Worm (Caenorhabditis elegans) whole organism, L4 larva: ENCODE measurements around the gene faah-1.

Source experiments
- T20F7.1 ChIP-seq: fragments of 200-800 bp; sonication (Bioruptor generic); optimal IDR thresholded peaks from 2 replicates; lab custom pipeline; 2018; ENCODE audit warnings: mild to moderate bottlenecking, missing genetic modification characterization, missing compliant biosample characterization
- Y105C5A.15 ChIP-seq: fragments of 200-800 bp; sonication (Bioruptor generic); IDR thresholded peaks from 2 replicates; pipeline ENCODE4 v1.3.6; 2022; ENCODE audit warnings: missing genetic modification characterization, missing compliant biosample characterization
- Y5F2A.4 ChIP-seq: fragments of 200-800 bp; sonication (Bioruptor generic); optimal IDR thresholded peaks from 2 replicates; lab custom pipeline; 2018; ENCODE audit warnings: mild to moderate bottlenecking, missing genetic modification characterization, missing compliant biosample characterization
- aha-1 ChIP-seq: fragments of 150-350 bp; peaks from one replicate; lab custom pipeline; 2014; ENCODE audit warnings: missing biosample characterization, missing genetic modification characterization
- ama-1 ChIP-seq: fragments of 150-350 bp; optimal IDR thresholded peaks from 2 replicates; lab custom pipeline; 2014; ENCODE audit warnings: inconsistent platforms, mixed read lengths
- cey-2 ChIP-seq: sonication (generic microtip); optimal IDR thresholded peaks from 3 replicates; lab custom pipeline; 2017; ENCODE audit warnings: missing genetic modification characterization, mild to moderate bottlenecking, missing compliant biosample characterization, antibody characterized with exemption, borderline replicate concordance; ENCODE audit not compliant: insufficient read depth
- daf-16 ChIP-seq, 3 experiments: sonication (generic microtip); optimal IDR thresholded peaks; 2 replicates each; lab custom pipeline; 2016 to 2017; ENCODE audit warnings: missing genetic modification characterization in 3 of 3, missing genetic modification reagents in 3 of 3, mild to moderate bottlenecking in 2 of 3, missing compliant biosample characterization in 2 of 3, missing biosample characterization in 1 of 3, moderate library complexity in 1 of 3
- daf-8 ChIP-seq: fragments of 200-800 bp; sonication (Bioruptor generic); IDR thresholded peaks from 2 replicates; pipeline ENCODE4 v1.3.6; 2022; ENCODE audit warnings: missing genetic modification characterization, missing compliant biosample characterization
- dmd-6 ChIP-seq: fragments of 200-800 bp; sonication (Bioruptor generic); IDR thresholded peaks from 2 replicates; pipeline ENCODE4 v1.3.6; 2022; ENCODE audit warnings: missing genetic modification reagents, missing genetic modification characterization, missing compliant biosample characterization
- dmd-8 ChIP-seq: fragments of 200-800 bp; sonication (Bioruptor generic); IDR thresholded peaks from 2 replicates; pipeline ENCODE4 v1.3.6; 2022; ENCODE audit warnings: missing genetic modification characterization, missing compliant biosample characterization
- dmd-9 ChIP-seq: fragments of 200-800 bp; sonication (Bioruptor generic); IDR thresholded peaks from 2 replicates; pipeline ENCODE4 v1.3.6; 2022; ENCODE audit warnings: missing genetic modification reagents, missing genetic modification characterization, missing compliant biosample characterization
- dpl-1 ChIP-seq: fragments of 150-350 bp; optimal IDR thresholded peaks from 2 replicates; lab custom pipeline; 2014; ENCODE audit warnings: missing biosample characterization, missing genetic modification reagents, missing genetic modification characterization
- duxl-1 ChIP-seq: sonication (generic microtip); optimal IDR thresholded peaks from 2 replicates; lab custom pipeline; 2016; ENCODE audit warnings: mild to moderate bottlenecking, missing genetic modification characterization, moderate library complexity, missing compliant biosample characterization; ENCODE audit not compliant: poor library complexity
- dve-1 ChIP-seq: sonication (generic microtip); optimal IDR thresholded peaks from 2 replicates; lab custom pipeline; 2017; ENCODE audit warnings: antibody characterized with exemption, mild to moderate bottlenecking, missing genetic modification characterization, missing compliant biosample characterization; ENCODE audit not compliant: insufficient read depth
- fos-1 ChIP-seq: fragments of 150-350 bp; optimal IDR thresholded peaks from 2 replicates; lab custom pipeline; 2014; ENCODE audit warnings: missing biosample characterization, missing genetic modification characterization
- hif-1 ChIP-seq, 2 experiments: sonication (generic microtip); optimal IDR thresholded peaks; 2 replicates each; lab custom pipeline; 2016 to 2017; ENCODE audit warnings: missing compliant biosample characterization in 2 of 2, missing genetic modification characterization in 2 of 2, missing genetic modification reagents in 2 of 2, missing genotype in 2 of 2, mild to moderate bottlenecking in 1 of 2
- hlh-11 ChIP-seq: fragments of 200-800 bp; sonication (Bioruptor generic); optimal IDR thresholded peaks from 2 replicates; lab custom pipeline; 2018; ENCODE audit warnings: mild to moderate bottlenecking, missing genetic modification characterization, missing compliant biosample characterization
- hlh-30 ChIP-seq: sonication (generic microtip); optimal IDR thresholded peaks from 2 replicates; lab custom pipeline; 2017; ENCODE audit warnings: antibody characterized with exemption, mild to moderate bottlenecking, missing genetic modification characterization, missing compliant biosample characterization; ENCODE audit not compliant: insufficient read depth
- hmg-1.1 ChIP-seq: fragments of 200-800 bp; sonication (Bioruptor generic); IDR thresholded peaks from 2 replicates; pipeline ENCODE4 v1.3.6; 2022; ENCODE audit warnings: missing genetic modification reagents, missing genetic modification characterization, missing compliant biosample characterization
- lim-7 ChIP-seq: fragments of 200-800 bp; sonication (Bioruptor generic); IDR thresholded peaks from 2 replicates; pipeline ENCODE4 v1.3.6; 2022; ENCODE audit warnings: missing genetic modification characterization, missing compliant biosample characterization
- lsy-2 ChIP-seq, 2 experiments: fragments of 150-350 bp in 1 of 2; sonication (generic microtip) in 1 of 2; optimal IDR thresholded peaks; 2 replicates each; lab custom pipeline; 2014 to 2017; ENCODE audit warnings: missing biosample characterization in 2 of 2, missing genetic modification characterization in 2 of 2
- mdt-29 ChIP-seq: fragments of 200-800 bp; sonication (Bioruptor generic); IDR thresholded peaks from 2 replicates; pipeline ENCODE4 v1.3.6; 2022; ENCODE audit warnings: missing genetic modification reagents, missing genetic modification characterization, missing compliant biosample characterization
- mep-1 ChIP-seq: fragments of 150-350 bp; sonication (generic microtip); optimal IDR thresholded peaks from 3 replicates; lab custom pipeline; 2014; ENCODE audit warnings: missing biosample characterization, missing genetic modification characterization
- mes-2 ChIP-seq: sonication (generic microtip); optimal IDR thresholded peaks from 2 replicates; lab custom pipeline; 2016; ENCODE audit warnings: missing genotype, mild to moderate bottlenecking, missing genetic modification characterization, missing compliant biosample characterization; ENCODE audit not compliant: poor library complexity, severe bottlenecking
- nhr-28 ChIP-seq: fragments of 150-350 bp; optimal IDR thresholded peaks from 2 replicates; lab custom pipeline; 2014; ENCODE audit warnings: missing biosample characterization, missing genetic modification characterization
- nhr-41 ChIP-seq: fragments of 200-800 bp; sonication (Bioruptor generic); IDR thresholded peaks from 2 replicates; pipeline ENCODE4 v1.3.6; 2022; ENCODE audit warnings: missing genetic modification reagents, missing genetic modification characterization, missing compliant biosample characterization
- nhr-6 ChIP-seq: fragments of 150-350 bp; optimal IDR thresholded peaks from 2 replicates; lab custom pipeline; 2014; ENCODE audit warnings: missing biosample characterization, missing genetic modification characterization
- nhr-76 ChIP-seq: fragments of 150-350 bp; optimal IDR thresholded peaks from 2 replicates; lab custom pipeline; 2014; ENCODE audit warnings: missing biosample characterization, missing genetic modification characterization
- nhr-77 ChIP-seq: fragments of 150-350 bp; optimal IDR thresholded peaks from 2 replicates; lab custom pipeline; 2014; ENCODE audit warnings: missing biosample characterization, missing genetic modification characterization
- pqm-1 ChIP-seq: sonication (generic microtip); optimal IDR thresholded peaks from 2 replicates; lab custom pipeline; 2017; ENCODE audit warnings: missing biosample characterization, missing genetic modification characterization
- set-16 ChIP-seq: fragments of 200-800 bp; sonication (Bioruptor generic); IDR thresholded peaks from 2 replicates; pipeline ENCODE4 v1.3.6; 2022; ENCODE audit warnings: missing genetic modification reagents, missing genetic modification characterization, missing compliant biosample characterization
- snpc-1.2 ChIP-seq: fragments of 200-800 bp; sonication (Bioruptor generic); IDR thresholded peaks from 2 replicates; pipeline ENCODE4 v1.3.6; 2022; ENCODE audit warnings: missing genetic modification reagents, missing genetic modification characterization, missing compliant biosample characterization
- snpc-4 ChIP-seq: fragments of 150-350 bp; optimal IDR thresholded peaks from 2 replicates; lab custom pipeline; 2014; ENCODE audit warnings: missing biosample characterization, missing genetic modification characterization
- unc-39 ChIP-seq: sonication (generic microtip); optimal IDR thresholded peaks from 2 replicates; lab custom pipeline; 2017; ENCODE audit warnings: missing biosample characterization, missing genetic modification characterization
- unc-62 ChIP-seq, 3 experiments: fragments of 150-350 bp in 1 of 3; sonication (generic microtip); optimal IDR thresholded peaks in 2 of 3; peaks in 1 of 3; 1 replicate in 1 of 3; 2 replicates in 2 of 3; lab custom pipeline; 2014 to 2017; ENCODE audit warnings: missing biosample characterization in 3 of 3, missing genetic modification characterization in 3 of 3, missing genetic modification reagents in 3 of 3, missing genotype in 1 of 3
- zip-11 ChIP-seq: fragments of 200-800 bp; sonication (Bioruptor generic); IDR thresholded peaks from 2 replicates; pipeline ENCODE4 v1.3.6; 2022; ENCODE audit warnings: missing genetic modification characterization, missing compliant biosample characterization
- ztf-11 ChIP-seq: fragments of 150-350 bp; optimal IDR thresholded peaks from 2 replicates; lab custom pipeline; 2014; ENCODE audit warnings: missing biosample characterization, missing genetic modification characterization
- ztf-7 ChIP-seq: fragments of 150-350 bp; optimal IDR thresholded peaks from 2 replicates; lab custom pipeline; 2014; ENCODE audit warnings: missing biosample characterization, missing genetic modification characterization

The faah-1 gene

DNA sequence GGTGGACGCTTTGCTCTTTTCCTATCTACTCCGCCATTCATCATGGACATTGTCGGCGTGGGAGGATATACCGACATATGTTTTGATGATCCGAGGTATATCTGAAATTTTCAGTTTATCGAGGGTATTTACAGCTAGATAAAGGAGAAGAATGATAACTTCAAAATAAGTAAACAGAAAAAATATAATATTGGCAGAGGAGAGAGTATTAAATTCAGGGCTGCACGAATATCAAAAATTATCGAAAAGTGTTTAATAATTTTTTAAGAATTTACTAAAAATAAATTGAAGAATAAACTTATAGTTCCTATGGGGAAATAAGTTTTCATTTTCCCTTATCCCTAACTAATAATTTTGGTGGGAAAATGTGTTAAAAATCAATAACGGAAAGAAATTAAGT, 39.7 kb downstream of the faah-1 start, which contains the start of gene wsp-1:
Gene wsp-1 (minus strand): TSS at position 101 of the 400 bp plus-strand sequence.
- TF ChIP-seq snpc-1.2 (GFP tag; lab: Robert Waterston, UW) = no peak
- TF ChIP-seq ztf-11 (tag; lab: Kevin White, UChicago) = no peak

DNA sequence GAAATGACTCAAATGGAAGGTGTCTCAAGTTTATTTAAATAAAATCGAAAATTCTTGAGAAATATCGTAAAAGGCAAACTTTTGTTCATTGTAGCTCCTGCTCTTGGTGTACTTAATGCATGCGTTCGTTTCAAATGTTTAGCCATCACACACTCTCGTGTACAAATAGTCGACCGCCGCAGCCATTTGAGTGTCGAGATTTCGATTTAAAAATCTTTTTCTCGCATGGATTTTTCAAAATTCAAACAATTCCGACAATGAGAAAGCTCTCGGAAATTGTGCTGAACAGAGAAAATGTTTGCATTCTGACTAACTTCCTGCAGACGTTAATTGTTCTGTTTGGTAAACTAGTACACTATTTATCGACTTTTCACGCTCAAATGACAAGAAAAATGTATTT, 40.1 kb downstream of the faah-1 start:
- TF ChIP-seq unc-62 (GFP tag; optimal IDR thresholded peaks at IDR 0.05 in 1 of 2; lab: Kevin White, UChicago) (peak in 1 of 2 experiments; percentile 86), unc-62 (tag; optimal IDR thresholded peaks at IDR 0.05; lab: Kevin White, UChicago) (no peak), dve-1 (no peak)

DNA sequence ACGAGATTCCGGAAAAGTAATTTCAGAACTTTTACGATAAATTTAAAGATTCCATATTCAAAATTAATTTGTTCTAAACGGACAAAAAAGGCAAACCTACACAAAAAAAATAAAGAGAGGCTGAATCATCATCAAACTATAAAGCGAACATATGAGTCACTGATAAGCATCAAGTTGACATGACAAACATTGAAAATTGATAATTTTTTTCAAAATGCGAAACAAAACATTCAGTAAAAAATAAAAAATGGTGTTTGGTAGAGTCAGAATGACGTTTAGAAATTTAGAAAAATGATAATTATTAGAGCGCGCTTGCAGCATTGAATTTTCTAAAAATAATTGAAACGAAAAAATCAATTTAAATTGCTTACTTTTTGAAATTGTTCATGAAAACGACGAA, 40.6 kb downstream of the faah-1 start:
- TF ChIP-seq hlh-11 (tag; lab: Kevin White, UChicago) = peak; percentile 40
- peak; percentile 59 for TF ChIP-seq nhr-6 (tag; lab: Kevin White, UChicago)
- peak; percentile 50 for TF ChIP-seq nhr-77
- TF ChIP-seq mep-1 = peak; percentile 12
- TF ChIP-seq dmd-6 (GFP tag; lab: Robert Waterston, UW) = no peak
- peak; percentile 18 for TF ChIP-seq ztf-7
- TF ChIP-seq fos-1 (tag; lab: Kevin White, UChicago) = no peak
- peak; percentile 31 for TF ChIP-seq T20F7.1 (GFP tag; lab: Kevin White, UChicago)
- TF ChIP-seq daf-16 (GFP tag; optimal IDR thresholded peaks at IDR 0.05; lab: Kevin White, UChicago) = no peak
- peak; percentile 73 for TF ChIP-seq daf-16 (tag; optimal IDR thresholded peaks at IDR 0.05; lab: Kevin White, UChicago)
- TF ChIP-seq pqm-1 (tag; lab: Kevin White, UChicago) = peak; percentile 67
- peak; percentile 23 for TF ChIP-seq nhr-28 (tag; lab: Kevin White, UChicago)
- no peak for TF ChIP-seq nhr-76
- peak; percentile 46 for TF ChIP-seq dve-1

DNA sequence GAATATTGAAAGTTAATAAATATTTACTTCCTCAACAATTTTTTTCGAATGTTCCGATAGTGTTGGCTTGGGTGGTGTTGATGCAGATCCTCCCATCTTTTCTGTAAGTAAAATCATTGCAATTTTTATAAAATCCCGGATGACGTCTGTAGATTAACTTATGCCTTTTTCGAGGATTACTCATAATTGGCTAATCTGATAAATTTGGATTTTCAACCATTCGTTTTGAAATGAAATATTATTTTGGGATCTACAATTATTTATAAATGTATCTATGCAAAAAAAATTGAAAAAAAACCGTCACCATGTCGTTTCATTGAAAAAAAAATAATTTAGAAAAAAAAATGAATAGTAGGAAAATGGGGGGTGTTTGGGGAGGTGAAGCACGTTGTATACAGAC, 41.9 kb downstream of the faah-1 start, which contains the start of gene glrx-22:
Gene glrx-22 (minus strand): TSS at position 101 of the 400 bp plus-strand sequence.
- peak; percentile 35 for TF ChIP-seq aha-1
- TF ChIP-seq cey-2 (tag; lab: Kevin White, UChicago) = no peak
- no peak for TF ChIP-seq lim-7 (GFP tag; lab: Robert Waterston, UW)
- TF ChIP-seq, all 104 proteins: peak for 1

DNA sequence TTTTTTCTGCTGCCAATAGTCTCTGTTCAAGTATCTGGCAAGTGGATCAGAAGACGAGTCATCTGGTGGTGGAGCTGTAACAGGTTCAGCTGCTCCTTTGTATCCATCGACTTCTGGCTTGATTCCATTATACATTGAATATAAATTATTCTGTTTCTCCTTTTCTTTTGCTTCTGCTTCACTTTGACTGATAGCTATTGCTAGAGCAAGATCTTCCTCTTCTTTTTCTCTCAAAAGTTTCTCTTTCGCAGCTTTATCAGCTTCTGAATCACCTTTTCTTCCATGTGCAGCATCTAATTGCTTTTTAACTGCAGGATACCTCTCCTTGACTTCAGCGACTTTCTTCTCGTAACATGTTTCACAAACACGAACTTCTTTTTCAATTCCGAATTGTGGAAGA, 44.4 kb downstream of the faah-1 start:
- TF ChIP-seq unc-62 (GFP tag; optimal IDR thresholded peaks at IDR 0.05 in 1 of 2; lab: Kevin White, UChicago) = peak in 1 of 2 experiments; percentile 96
- no peak for TF ChIP-seq unc-62 (tag; optimal IDR thresholded peaks at IDR 0.05; lab: Kevin White, UChicago)
- TF ChIP-seq ama-1 = no peak

DNA sequence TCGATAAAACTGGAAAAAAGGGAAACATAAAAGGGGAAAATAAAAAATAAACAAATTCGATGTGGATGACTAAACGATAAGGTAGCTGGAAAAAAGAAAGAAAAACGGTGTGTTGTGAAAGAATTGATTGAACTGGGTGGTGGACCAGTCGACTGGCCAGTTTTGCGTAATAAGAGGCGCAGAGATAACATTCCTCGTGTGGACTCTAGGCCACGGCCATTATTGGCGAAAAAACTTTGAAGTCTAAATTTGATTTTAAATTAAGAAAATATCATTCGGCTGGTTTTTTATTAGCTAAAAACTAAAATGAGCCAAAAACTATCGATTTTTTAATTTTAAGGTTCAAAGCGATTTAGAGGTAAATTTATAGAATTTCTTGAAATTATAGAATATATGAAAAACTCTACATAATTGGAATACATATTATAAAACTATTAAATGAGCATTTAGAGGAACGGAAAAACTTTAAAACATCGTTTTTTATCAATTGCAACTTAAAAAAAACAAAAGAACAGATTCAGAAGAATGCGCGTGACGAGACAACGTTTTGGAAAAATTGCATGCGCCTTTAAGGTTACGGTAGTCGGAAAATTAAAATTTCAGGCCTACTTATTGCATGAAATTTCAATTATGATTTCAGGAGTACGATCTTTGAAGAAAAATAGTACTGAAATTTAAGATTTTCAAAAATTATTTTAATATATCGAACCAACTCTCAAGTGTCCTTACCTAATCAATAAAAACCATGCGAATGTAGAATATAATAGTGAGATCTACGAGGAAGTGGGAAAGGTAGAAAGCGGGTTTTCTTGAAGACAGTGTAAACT, 46.3 kb downstream of the faah-1 start, which contains the start of gene hgrs-1:
Gene hgrs-1 (minus strand): TSS at position 777 of the 827 bp plus-strand sequence.
- TF ChIP-seq zip-11 (GFP tag; lab: Robert Waterston, UW) = no peak
- TF ChIP-seq snpc-4 (tag; lab: Kevin White, UChicago) = no peak
- no peak for TF ChIP-seq unc-39 (tag; lab: Kevin White, UChicago)
- no peak for TF ChIP-seq set-16 (GFP tag; lab: Robert Waterston, UW)
- peak; percentile 22; the same call in 1 of the 2 replicates for TF ChIP-seq hmg-1.1 (GFP tag; lab: Robert Waterston, UW)
- no peak for TF ChIP-seq hlh-11 (tag; lab: Kevin White, UChicago)
- no peak for TF ChIP-seq dmd-6 (GFP tag; lab: Robert Waterston, UW)
- no peak for TF ChIP-seq hif-1 (tag; optimal IDR thresholded peaks at IDR 0.05; lab: Kevin White, UChicago)
- no peak for TF ChIP-seq dpl-1
- TF ChIP-seq Y105C5A.15 (GFP tag; lab: Robert Waterston, UW) = no peak
- no peak for TF ChIP-seq dmd-8 (GFP tag; lab: Robert Waterston, UW)
- no peak for TF ChIP-seq lsy-2 (tag; optimal IDR thresholded peaks at IDR 0.05; lab: Kevin White, UChicago)
- no peak for TF ChIP-seq Y5F2A.4 (GFP tag; lab: Kevin White, UChicago)
- peak; percentile 69 for TF ChIP-seq mes-2 (tag; lab: Kevin White, UChicago)
- no peak for TF ChIP-seq ama-1
- TF ChIP-seq nhr-6 (tag; lab: Kevin White, UChicago) = peak; percentile 23
- no peak for TF ChIP-seq nhr-41
- TF ChIP-seq daf-8 (GFP tag; lab: Robert Waterston, UW) = no peak
- TF ChIP-seq mdt-29 (GFP tag; lab: Robert Waterston, UW) = no peak
- TF ChIP-seq nhr-77 = no peak
- TF ChIP-seq duxl-1 (tag; lab: Kevin White, UChicago) = no peak
- TF ChIP-seq dmd-9 (GFP tag; lab: Robert Waterston, UW) = no peak
- peak; percentile 28 for TF ChIP-seq hlh-30 (tag; lab: Kevin White, UChicago)
